Worm (Caenorhabditis elegans) whole organism, late embryonic: ENCODE data around the gene F31B9.7.

Experiments used
- ama-1 ChIP-seq: fragments of 150-350 bp; optimal IDR thresholded peaks from 2 replicates; lab custom pipeline; 2014
- elt-4 ChIP-seq: sonication (generic microtip); optimal IDR thresholded peaks from 2 replicates; lab custom pipeline; 2016; ENCODE audit warnings: missing genetic modification characterization, missing compliant biosample characterization
- nfya-1 ChIP-seq: sonication (generic microtip); optimal IDR thresholded peaks from 2 replicates; lab custom pipeline; 2017; ENCODE audit warnings: missing genetic modification characterization, mild to moderate bottlenecking, missing compliant biosample characterization, antibody characterized with exemption, moderate library complexity
- nhr-11 ChIP-seq: fragments of 150-350 bp; optimal IDR thresholded peaks from 2 replicates; lab custom pipeline; 2014; ENCODE audit warnings: missing biosample characterization, missing genetic modification characterization
- npax-4 ChIP-seq: sonication (generic microtip); optimal IDR thresholded peaks from 2 replicates; lab custom pipeline; 2016; ENCODE audit warnings: missing genetic modification characterization, missing compliant biosample characterization
- pat-9 ChIP-seq: fragments of 200-800 bp; sonication (Bioruptor generic); optimal IDR thresholded peaks from 2 replicates; lab custom pipeline; 2018; ENCODE audit warnings: mild to moderate bottlenecking, missing genetic modification characterization, moderate library complexity, missing compliant biosample characterization
- pha-2 ChIP-seq: sonication (generic microtip); optimal IDR thresholded peaks from 2 replicates; lab custom pipeline; 2017; ENCODE audit warnings: mild to moderate bottlenecking, missing genetic modification characterization, missing compliant biosample characterization
- pha-4 ChIP-seq: fragments of 150-350 bp; optimal IDR thresholded peaks from 2 replicates; lab custom pipeline; 2018; ENCODE audit warnings: missing biosample characterization, missing genetic modification reagents, missing genetic modification characterization
- ref-2 ChIP-seq: sonication (generic microtip); optimal IDR thresholded peaks from 2 replicates; lab custom pipeline; 2016; ENCODE audit warnings: missing genetic modification characterization, missing compliant biosample characterization
- sox-4 ChIP-seq: sonication (generic microtip); optimal IDR thresholded peaks from 2 replicates; lab custom pipeline; 2017; ENCODE audit warnings: mild to moderate bottlenecking, missing genetic modification characterization, inconsistent platforms, missing compliant biosample characterization
- ttx-3 ChIP-seq: sonication (generic microtip); optimal IDR thresholded peaks from 2 replicates; lab custom pipeline; 2016; ENCODE audit warnings: missing genetic modification reagents, missing genetic modification characterization, missing compliant biosample characterization

DNA sequence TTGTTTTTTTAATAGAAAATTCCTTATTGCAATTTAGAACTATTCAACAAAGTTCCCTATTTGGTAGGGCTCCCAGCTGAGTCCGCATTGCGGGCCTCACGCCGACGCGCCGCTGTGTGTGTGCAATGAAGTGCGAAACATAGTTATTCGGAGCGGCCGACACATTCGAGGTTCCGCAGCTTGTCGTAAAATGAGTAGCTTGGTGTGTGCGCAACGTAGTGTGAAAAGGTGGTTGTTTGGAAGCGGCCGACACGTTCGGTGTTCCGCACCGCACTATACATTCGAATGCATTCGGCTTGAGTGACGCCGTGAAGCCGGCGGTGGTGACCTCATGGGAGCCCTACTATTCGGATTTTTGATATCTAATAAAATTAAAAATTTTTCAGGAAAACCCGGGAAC lies 34.1 kb downstream of the F31B9.7 start:
- TF ChIP-seq nfya-1 (no peak), pha-2 (tag; lab: Kevin White, UChicago) (no peak), npax-4 (no peak), elt-4 (no peak), ama-1 (no peak), sox-4 (tag; lab: Kevin White, UChicago) (no peak), ref-2 (tag; lab: Kevin White, UChicago) (no peak), nhr-11 (tag; lab: Kevin White, UChicago) (no peak), pat-9 (no peak), pha-4 (no peak), ttx-3 (tag; lab: Kevin White, UChicago) (no peak)
